Worm (Caenorhabditis elegans) whole organism, L3 larva: Measurements from ENCODE around the gene txt-4.

Experiments used
- R02D3.7 ChIP-seq: fragments of 150-350 bp; optimal IDR thresholded peaks from 2 replicates; lab custom pipeline; 2014; ENCODE audit warnings: missing biosample characterization, missing genetic modification characterization
- aly-2 ChIP-seq: fragments of 150-350 bp; optimal IDR thresholded peaks from 2 replicates; lab custom pipeline; 2014; ENCODE audit warnings: missing biosample characterization, missing genetic modification characterization
- ama-1 ChIP-seq: fragments of 150-350 bp; optimal IDR thresholded peaks from 2 replicates; lab custom pipeline; 2018
- ceh-16 ChIP-seq: sonication (generic microtip); optimal IDR thresholded peaks from 2 replicates; lab custom pipeline; 2017; ENCODE audit warnings: missing biosample characterization, missing genetic modification characterization
- ceh-82 ChIP-seq: fragments of 150-350 bp; optimal IDR thresholded peaks from 2 replicates; lab custom pipeline; 2014; ENCODE audit warnings: missing biosample characterization, missing genetic modification characterization
- ceh-9 ChIP-seq: sonication (generic microtip); optimal IDR thresholded peaks from 2 replicates; lab custom pipeline; 2018; ENCODE audit warnings: missing biosample characterization, missing genetic modification characterization
- daf-12 ChIP-seq: fragments of 150-350 bp; optimal IDR thresholded peaks from 2 replicates; lab custom pipeline; 2014; ENCODE audit warnings: missing biosample characterization, missing genetic modification reagents, missing genetic modification characterization
- egl-5 ChIP-seq: fragments of 150-350 bp; optimal IDR thresholded peaks from 2 replicates; lab custom pipeline; 2017; ENCODE audit warnings: missing biosample characterization, missing genetic modification reagents, missing genetic modification characterization, inconsistent platforms
- elt-2 ChIP-seq: sonication (generic microtip); optimal IDR thresholded peaks from 2 replicates; lab custom pipeline; 2016; ENCODE audit warnings: missing genetic modification reagents, mild to moderate bottlenecking, missing genetic modification characterization, missing compliant biosample characterization
- fkh-10 ChIP-seq: sonication (generic microtip); optimal IDR thresholded peaks from 2 replicates; lab custom pipeline; 2017; ENCODE audit warnings: missing biosample characterization, missing genetic modification reagents, missing genetic modification characterization
- fos-1 ChIP-seq: fragments of 150-350 bp; optimal IDR thresholded peaks from 2 replicates; lab custom pipeline; 2014; ENCODE audit warnings: missing biosample characterization, missing genetic modification characterization
- lin-39 ChIP-seq: fragments of 150-350 bp; optimal IDR thresholded peaks from 2 replicates; lab custom pipeline; 2018; ENCODE audit warnings: missing biosample characterization, missing genetic modification reagents, missing genetic modification characterization
- lsy-12 ChIP-seq: sonication (generic microtip); optimal IDR thresholded peaks from 2 replicates; lab custom pipeline; 2016; ENCODE audit warnings: mild to moderate bottlenecking, missing genetic modification characterization, missing compliant biosample characterization
- mdl-1 ChIP-seq: fragments of 150-350 bp; optimal IDR thresholded peaks from 2 replicates; lab custom pipeline; 2014; ENCODE audit warnings: missing biosample characterization, missing genetic modification characterization
- nfya-1 ChIP-seq: sonication (generic microtip); optimal IDR thresholded peaks from 2 replicates; lab custom pipeline; 2017; ENCODE audit warnings: missing genetic modification characterization, mild to moderate bottlenecking, missing compliant biosample characterization, antibody characterized with exemption, moderate library complexity; ENCODE audit not compliant: insufficient read depth
- nhr-12 ChIP-seq: fragments of 150-350 bp; optimal IDR thresholded peaks from 2 replicates; lab custom pipeline; 2014; ENCODE audit warnings: missing biosample characterization, missing genetic modification characterization
- nhr-237 ChIP-seq: fragments of 150-350 bp; optimal IDR thresholded peaks from 2 replicates; lab custom pipeline; 2014; ENCODE audit warnings: missing biosample characterization, missing genetic modification characterization
- nhr-25 ChIP-seq: sonication (generic microtip); optimal IDR thresholded peaks from 2 replicates; lab custom pipeline; 2017; ENCODE audit warnings: missing biosample characterization, missing genetic modification characterization
- nhr-28 ChIP-seq: fragments of 150-350 bp; optimal IDR thresholded peaks from 2 replicates; lab custom pipeline; 2014; ENCODE audit warnings: missing biosample characterization, missing genetic modification characterization
- nhr-43 ChIP-seq: sonication (generic microtip); optimal IDR thresholded peaks from 2 replicates; lab custom pipeline; 2016; ENCODE audit warnings: mild to moderate bottlenecking, missing genetic modification characterization, missing compliant biosample characterization; ENCODE audit not compliant: poor library complexity, severe bottlenecking
- nhr-67 ChIP-seq: fragments of 150-350 bp; optimal IDR thresholded peaks from 2 replicates; lab custom pipeline; 2014; ENCODE audit warnings: missing biosample characterization, missing genetic modification characterization
- nhr-77 ChIP-seq: fragments of 150-350 bp; optimal IDR thresholded peaks from 2 replicates; lab custom pipeline; 2014; ENCODE audit warnings: missing biosample characterization, missing genetic modification characterization
- pha-4 ChIP-seq: fragments of 150-350 bp; optimal IDR thresholded peaks from 2 replicates; lab custom pipeline; 2014; ENCODE audit warnings: missing biosample characterization, missing genetic modification reagents, missing genetic modification characterization
- pqm-1 ChIP-seq: fragments of 150-350 bp; optimal IDR thresholded peaks from 2 replicates; lab custom pipeline; 2017; ENCODE audit warnings: missing biosample characterization, missing genetic modification characterization, inconsistent platforms
- skn-1 ChIP-seq: fragments of 150-350 bp; optimal IDR thresholded peaks from 2 replicates; lab custom pipeline; 2014; ENCODE audit warnings: missing biosample characterization, missing genetic modification characterization
- unc-39 ChIP-seq: sonication (generic microtip); optimal IDR thresholded peaks from 4 replicates; lab custom pipeline; 2017; ENCODE audit warnings: missing biosample characterization, missing genetic modification characterization
- ztf-11 ChIP-seq: fragments of 150-350 bp; optimal IDR thresholded peaks from 2 replicates; lab custom pipeline; 2014; ENCODE audit warnings: missing biosample characterization, missing genetic modification characterization
- ztf-4 ChIP-seq: fragments of 150-350 bp; optimal IDR thresholded peaks from 2 replicates; lab custom pipeline; 2014; ENCODE audit warnings: missing biosample characterization, missing genetic modification characterization

Gene txt-4

ce11 chrIV:1549095-1550093, 39.0 kb downstream of the txt-4 start:
- TF ChIP-seq nhr-43 (tag; lab: Kevin White, UChicago) (no peak), ama-1 (lab: Kevin White, UChicago) (peak; percentile 86), ceh-16 (tag; lab: Kevin White, UChicago) (no peak), nfya-1 (peak; percentile 1), daf-12 (no peak), nhr-25 (tag; lab: Kevin White, UChicago) (peak; percentile 65)
- TF ChIP-seq, all 47 proteins: peak for 3

ce11 chrIV:1550131-1550530, 39.8 kb downstream of the txt-4 start, which contains the start of gene C34H4.5:
C34H4.5 (minus strand) TSS chrIV:1550231.
- TF ChIP-seq unc-39 (tag; lab: Kevin White, UChicago) (no peak), egl-5 (tag; lab: Kevin White, UChicago) (no peak), nhr-25 (tag; lab: Kevin White, UChicago) (no peak), fkh-10 (GFP tag; lab: Kevin White, UChicago) (no peak), nhr-12 (tag; lab: Kevin White, UChicago) (no peak), nfya-1 (no peak), ztf-11 (no peak)

ce11 chrIV:1550578-1550977, 40.2 kb downstream of the txt-4 start, which contains the start of gene tag-244:
tag-244 (plus strand) TSS chrIV:1550878.
- no peak for TF ChIP-seq aly-2
- no peak for TF ChIP-seq nhr-25 (tag; lab: Kevin White, UChicago)
- TF ChIP-seq ceh-16 (tag; lab: Kevin White, UChicago): no peak
- peak; percentile 19 for TF ChIP-seq elt-2 (tag; lab: Kevin White, UChicago)
- TF ChIP-seq nhr-67 (tag; lab: Kevin White, UChicago): no peak
- no peak for TF ChIP-seq lin-39 (tag; lab: Kevin White, UChicago)
- no peak for TF ChIP-seq nhr-28
- TF ChIP-seq fos-1: no peak

DNA sequence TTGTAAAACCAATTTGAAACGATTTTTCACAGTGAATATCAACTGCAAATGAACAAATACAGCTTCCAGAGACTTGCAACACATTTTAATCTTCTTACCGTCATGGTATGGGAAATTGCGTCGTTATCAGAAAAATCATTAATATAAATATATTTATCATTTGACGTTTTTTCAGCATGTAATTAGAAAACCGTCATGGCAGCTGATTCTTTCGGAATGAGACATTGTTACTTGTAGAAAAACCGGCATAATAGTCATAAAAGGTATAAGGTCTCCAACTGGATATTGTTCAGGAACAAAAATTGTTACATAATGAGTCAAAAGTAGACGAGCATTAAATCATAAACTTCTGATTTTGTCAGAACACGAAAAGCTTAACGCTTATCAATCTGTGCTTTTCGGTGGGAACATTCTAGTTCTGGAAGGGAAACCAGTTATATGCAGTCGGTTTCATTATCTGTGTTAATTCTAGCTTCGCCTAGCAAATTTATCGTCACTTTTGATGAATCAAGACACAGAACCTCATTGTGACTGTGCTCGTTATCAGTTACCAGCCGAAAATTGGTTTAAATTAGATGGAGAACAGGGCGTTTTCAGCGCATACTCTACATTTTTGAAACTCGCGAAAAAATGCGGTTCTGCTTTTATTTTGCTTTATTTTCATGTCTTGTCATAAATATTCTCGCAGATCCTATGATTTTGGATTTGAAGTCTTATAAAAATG, 43.0 kb downstream of the txt-4 start, which contains the start of gene C34H4.2:
TSS of gene C34H4.2 (plus strand) at position 558 of the 724 bp plus-strand sequence.
- TF ChIP-seq fos-1: no peak
- peak; percentile 62 for TF ChIP-seq elt-2 (tag; lab: Kevin White, UChicago)
- TF ChIP-seq pqm-1: peak; percentile 53

- TF ChIP-seq elt-2 (tag; lab: Kevin White, UChicago) (peak; percentile 56), aly-2 (no peak), pqm-1 (peak; percentile 46), ztf-4 (no peak)
Observed at ce11 chrIV:1555021-1555720, 44.8 kb downstream of the txt-4 start, which contains the start of gene C34H4.1. C34H4.1 (plus strand) TSS chrIV:1555579.

DNA sequence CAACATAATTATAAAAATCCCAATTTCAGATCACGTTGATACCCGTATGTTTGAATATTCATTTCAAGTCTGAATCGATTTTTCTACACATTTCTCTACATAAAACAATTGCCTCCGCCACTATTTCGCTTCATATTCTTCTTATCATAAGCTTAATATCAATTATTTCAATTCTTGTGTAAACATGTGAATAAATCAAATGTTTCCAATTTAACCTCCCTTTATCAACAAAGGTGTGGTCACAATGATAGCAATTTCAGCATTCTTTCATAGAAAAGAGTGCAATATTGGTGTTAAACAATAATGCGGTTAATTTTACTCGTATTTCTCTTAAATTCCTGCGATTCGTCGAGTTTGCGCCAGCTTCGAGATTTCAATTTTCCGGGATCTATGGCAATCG, 49.6 kb downstream of the txt-4 start, which contains the start of gene Y41D4B.17:
TSS of gene Y41D4B.17 (plus strand) at position 174 of the 400 bp plus-strand sequence.
- TF ChIP-seq pha-4 (tag; lab: Kevin White, UChicago) (peak; percentile 39), nhr-77 (tag; lab: Kevin White, UChicago) (no peak), pqm-1 (peak; percentile 28), elt-2 (tag; lab: Kevin White, UChicago) (peak; percentile 68)

ce11 chrIV:1561884-1562283, 51.5 kb downstream of the txt-4 start, which contains the start of gene hpo-6:
hpo-6 (plus strand) TSS chrIV:1562184.
- TF ChIP-seq nhr-237 (tag; lab: Kevin White, UChicago) (no peak), skn-1 (no peak), pqm-1 (peak; percentile 2), nhr-43 (tag; lab: Kevin White, UChicago) (no peak), mdl-1 (tag; lab: Kevin White, UChicago) (no peak), ztf-4 (no peak), ceh-82 (tag; lab: Kevin White, UChicago) (no peak), elt-2 (tag; lab: Kevin White, UChicago) (peak; percentile 20), lsy-12 (no peak), R02D3.7 (tag; lab: Kevin White, UChicago) (no peak), ceh-9 (no peak)
- TF ChIP-seq, all 47 proteins: peak for 2
